Fruit fly (Drosophila melanogaster) whole organism, wandering third instar larva: ENCODE results near the gene CG33648.

ENCODE experiments used
- Abd-B ChIP-seq: fragments of >200 bp; optimal IDR thresholded peaks from 2 replicates; lab custom pipeline; 2017; ENCODE audit warnings: missing biosample characterization, missing genetic modification characterization
- h ChIP-seq: fragments of 200-800 bp; sonication (Bioruptor generic); optimal IDR thresholded peaks from 3 replicates; lab custom pipeline; 2016; ENCODE audit warnings: missing biosample characterization, mild to moderate bottlenecking, missing genetic modification characterization

DNA sequence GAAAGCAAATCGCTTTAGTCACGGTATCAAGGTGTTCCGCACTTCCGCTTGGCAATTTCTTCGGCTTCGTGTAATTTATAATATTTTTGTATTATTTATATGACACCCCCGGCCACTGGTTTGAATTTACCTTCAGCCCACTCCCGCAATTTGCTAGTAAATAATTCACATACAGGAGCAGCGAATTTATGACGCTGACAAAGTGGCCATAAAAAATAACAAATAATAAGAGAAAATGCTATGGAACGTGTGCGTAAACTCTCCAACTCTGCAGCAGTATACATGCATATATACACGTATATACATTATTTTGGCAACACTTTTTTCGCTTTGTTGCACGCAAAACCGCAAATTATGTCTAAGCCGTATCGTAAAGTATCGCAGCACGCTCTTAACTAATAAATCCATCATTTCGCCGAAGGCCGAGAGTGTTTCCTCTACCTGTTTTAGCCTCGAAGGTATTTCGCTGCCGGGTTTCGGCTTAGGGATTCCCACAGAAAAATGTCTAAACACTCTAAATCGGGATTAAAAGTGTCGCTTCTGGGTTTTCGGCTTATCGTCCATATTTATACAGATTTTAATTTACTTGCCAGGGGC, 35.1 kb upstream of the CG33648 start:
- TF ChIP-seq h (GFP tag; lab: Kevin White, UChicago) = no peak
- TF ChIP-seq Abd-B (GFP tag; lab: Kevin White, UChicago) = no peak
